Fruit fly (Drosophila melanogaster): Measurements from ENCODE around the gene hyx.

Gene hyx

dm6 chr3R:9054442-9055118 is 16.0 kb downstream of the hyx start (continued):
- TF ChIP-seq Neu2 (GFP tag; optimal IDR thresholded peaks at IDR 0.05; ENCODE audit: borderline replicate concordance) (no peak), Dad (GFP tag; optimal IDR thresholded peaks at IDR 0.05) (no peak), gfzf (GFP tag; optimal IDR thresholded peaks at IDR 0.05) (no peak), vfl (GFP tag; optimal IDR thresholded peaks at IDR 0.05) (peak; percentile 71), rib (GFP tag; IDR thresholded peaks at IDR 0.05) (no peak), CG17802 (tag; optimal IDR thresholded peaks at IDR 0.05) (peak; percentile 53), CG1233 (GFP tag; optimal IDR thresholded peaks at IDR 0.05) (peak; percentile 48), trh (GFP tag; optimal IDR thresholded peaks at IDR 0.05) (peak; percentile 36), CG34376 (GFP tag; optimal IDR thresholded peaks at IDR 0.05) (peak; percentile 64), crp (GFP tag; optimal IDR thresholded peaks at IDR 0.05) (peak in 1 of 2 experiments; percentile 42), nerfin-1 (tag; optimal IDR thresholded peaks at IDR 0.05) (peak; percentile 4), NK7.1 (GFP tag; optimal IDR thresholded peaks at IDR 0.05) (no peak), HHEX (GFP tag; optimal IDR thresholded peaks at IDR 0.05) (peak; percentile 80), zf30C (GFP tag; optimal IDR thresholded peaks at IDR 0.05) (peak; percentile 87), stc (GFP tag; IDR thresholded peaks at IDR 0.05) (no peak), slp2 (GFP tag; optimal IDR thresholded peaks at IDR 0.05) (no peak), CG7556 (GFP tag; optimal IDR thresholded peaks at IDR 0.05) (peak; percentile 71), CG30403 (GFP tag; optimal IDR thresholded peaks at IDR 0.05) (peak; percentile 67), mirr (GFP tag; optimal IDR thresholded peaks at IDR 0.05) (peak; percentile 59), CG9215 (GFP tag; IDR thresholded peaks at IDR 0.05) (no peak), schlank (tag; optimal IDR thresholded peaks at IDR 0.05) (peak; percentile 70), Scr (GFP tag; IDR thresholded peaks at IDR 0.05; ENCODE audit: partially characterized antibody) (no peak), scrt (GFP tag; optimal IDR thresholded peaks at IDR 0.05) (peak; percentile 65), bcd (GFP tag; optimal IDR thresholded peaks at IDR 0.05) (peak; percentile 57), Hr3 (GFP tag; optimal IDR thresholded peaks at IDR 0.05) (peak; percentile 39), Nf-YC (tag; optimal IDR thresholded peaks at IDR 0.05) (peak; percentile 76), ara (GFP tag; IDR thresholded peaks at IDR 0.05) (no peak), fu2 (GFP tag; optimal IDR thresholded peaks at IDR 0.05) (no peak), CG6854 (GFP tag; optimal IDR thresholded peaks at IDR 0.05) (peak; percentile 35), Chrac-16 (GFP tag; optimal IDR thresholded peaks at IDR 0.05) (peak; percentile 50), aop (GFP tag; IDR thresholded peaks at IDR 0.05) (no peak), CG6813 (GFP tag; optimal IDR thresholded peaks at IDR 0.05) (peak; percentile 70), sug (tag; optimal IDR thresholded peaks at IDR 0.05) (peak; percentile 27), CG11504 (tag; optimal IDR thresholded peaks at IDR 0.05) (peak; percentile 78), Oaz (GFP tag; IDR thresholded peaks at IDR 0.05) (no peak), CG12299 (tag; optimal IDR thresholded peaks at IDR 0.05) (peak; percentile 18), Dp (GFP tag; optimal IDR thresholded peaks at IDR 0.05) (no peak), CG12071 (GFP tag; optimal IDR thresholded peaks at IDR 0.05) (peak; percentile 43), en (GFP tag; optimal IDR thresholded peaks at IDR 0.05) (no peak), CG4424 (GFP tag; optimal IDR thresholded peaks at IDR 0.05) (peak; percentile 71), grau (tag; optimal IDR thresholded peaks at IDR 0.05) (peak; percentile 59), fd102C (GFP tag; optimal IDR thresholded peaks at IDR 0.05) (no peak), CG10431 (GFP tag; optimal IDR thresholded peaks at IDR 0.05) (no peak), CG7839 (tag; optimal IDR thresholded peaks at IDR 0.05) (peak; percentile 65), CG18599 (GFP tag; optimal IDR thresholded peaks at IDR 0.05) (peak; percentile 89), shn (GFP tag; optimal IDR thresholded peaks at IDR 0.05) (no peak), Stat92E (GFP tag; optimal IDR thresholded peaks at IDR 0.05) (no peak), CG13775 (GFP tag; optimal IDR thresholded peaks at IDR 0.05) (peak; percentile 54), CG8388 (GFP tag; optimal IDR thresholded peaks at IDR 0.05) (peak; percentile 53)
